Fruit fly (Drosophila melanogaster) whole organism, embryonic: ENCODE measurements around the gene Rrp45.
A peak's percentile ranks its signal among the peaks of the same experiment; 100 is the strongest.

Source experiments
- CG10431 ChIP-seq: fragments of 200-800 bp; sonication (Bioruptor generic); optimal IDR thresholded peaks from 3 replicates; lab custom pipeline; 2018; ENCODE audit warnings: missing biosample characterization, mild to moderate bottlenecking, missing genetic modification characterization
- CG10565 ChIP-seq: fragments of 200-800 bp; sonication (Bioruptor generic); optimal IDR thresholded peaks from 3 replicates; lab custom pipeline; 2016; ENCODE audit warnings: missing biosample characterization, mild to moderate bottlenecking, missing genetic modification characterization
- CG11723 ChIP-seq: fragments of 200-800 bp; sonication (Bioruptor generic); optimal IDR thresholded peaks from 2 replicates; lab custom pipeline; 2017; ENCODE audit warnings: missing biosample characterization, mild to moderate bottlenecking, missing genetic modification characterization
- CG12659 ChIP-seq: fragments of 200-800 bp; sonication (Bioruptor generic); optimal IDR thresholded peaks from 3 replicates; lab custom pipeline; 2017; ENCODE audit warnings: mild to moderate bottlenecking, missing biosample characterization, missing genetic modification reagents, missing genetic modification characterization
- CG13296 ChIP-seq: fragments of 200-800 bp; sonication (Bioruptor generic); optimal IDR thresholded peaks from 3 replicates; lab custom pipeline; 2018; ENCODE audit warnings: missing biosample characterization, mild to moderate bottlenecking, missing genetic modification characterization
- CG15269 ChIP-seq: fragments of 200-800 bp; sonication (Bioruptor generic); optimal IDR thresholded peaks from 2 replicates; lab custom pipeline; 2018; ENCODE audit warnings: missing biosample characterization, mild to moderate bottlenecking, missing genetic modification characterization, moderate library complexity
- CG1602 ChIP-seq: fragments of 200-800 bp; sonication (Bioruptor generic); optimal IDR thresholded peaks from 3 replicates; lab custom pipeline; 2016; ENCODE audit warnings: missing biosample characterization, missing genetic modification characterization
- CG16815 ChIP-seq: fragments of 200-800 bp; sonication (Bioruptor generic); optimal IDR thresholded peaks from 3 replicates; lab custom pipeline; 2017; ENCODE audit warnings: missing biosample characterization, mild to moderate bottlenecking, missing genetic modification characterization
- CG16863 ChIP-seq: fragments of 200-800 bp; sonication (Bioruptor generic); optimal IDR thresholded peaks from 3 replicates; lab custom pipeline; 2016; ENCODE audit warnings: missing biosample characterization, missing genetic modification characterization
- CG17568 ChIP-seq: fragments of 200-800 bp; sonication (Bioruptor generic); optimal IDR thresholded peaks from 2 replicates; lab custom pipeline; 2018; ENCODE audit warnings: missing biosample characterization, mild to moderate bottlenecking, missing genetic modification characterization, moderate library complexity
- CG34224 ChIP-seq: fragments of 200-800 bp; sonication (Bioruptor generic); IDR thresholded peaks from 3 replicates; pipeline ENCODE4 v1.3.6; 2022; ENCODE audit warnings: missing biosample characterization, missing genetic modification characterization; ENCODE audit not compliant: partially characterized antibody
- CG4424 ChIP-seq: fragments of 200-800 bp; sonication (Bioruptor generic); optimal IDR thresholded peaks from 3 replicates; lab custom pipeline; 2016; ENCODE audit warnings: missing biosample characterization, missing genetic modification characterization
- CG6654 ChIP-seq: fragments of 200-800 bp; sonication (Bioruptor generic); optimal IDR thresholded peaks from 2 replicates; lab custom pipeline; 2017; ENCODE audit warnings: missing biosample characterization, mild to moderate bottlenecking, missing genetic modification characterization
- CG7372 ChIP-seq: fragments of 200-800 bp; sonication (Bioruptor generic); IDR thresholded peaks from 2 replicates; pipeline ENCODE4 v1.3.6; 2022; ENCODE audit warnings: missing biosample characterization, missing genetic modification characterization
- CG8290 ChIP-seq, 3 experiments: fragments of 200-800 bp; sonication (Bioruptor generic); optimal IDR thresholded peaks; 2 replicates each; lab custom pipeline; 2016 to 2019; ENCODE audit warnings: missing biosample characterization in 3 of 3, missing genetic modification characterization in 3 of 3, mild to moderate bottlenecking in 2 of 3, moderate library complexity in 1 of 3
- CG8388 ChIP-seq: fragments of 200-800 bp; sonication (Bioruptor generic); optimal IDR thresholded peaks from 2 replicates; lab custom pipeline; 2019; ENCODE audit warnings: missing biosample characterization, mild to moderate bottlenecking, missing genetic modification characterization, moderate library complexity
- CG9437 ChIP-seq: fragments of 200-800 bp; sonication (Bioruptor generic); optimal IDR thresholded peaks from 2 replicates; lab custom pipeline; 2018; ENCODE audit warnings: missing biosample characterization, mild to moderate bottlenecking, missing genetic modification characterization
- CG9609 ChIP-seq: fragments of 200-800 bp; sonication (Bioruptor generic); optimal IDR thresholded peaks from 3 replicates; lab custom pipeline; 2016; ENCODE audit warnings: missing biosample characterization, missing genetic modification characterization
- CG9727 ChIP-seq: fragments of 200-800 bp; sonication (Bioruptor generic); optimal IDR thresholded peaks from 3 replicates; lab custom pipeline; 2017; ENCODE audit warnings: missing biosample characterization, mild to moderate bottlenecking, missing genetic modification characterization
- CG9876 ChIP-seq: fragments of 200-800 bp; sonication (Bioruptor generic); optimal IDR thresholded peaks from 2 replicates; lab custom pipeline; 2016; ENCODE audit warnings: missing biosample characterization, missing genetic modification characterization
- Dll ChIP-seq: fragments of 200-800 bp; sonication (Bioruptor generic); IDR thresholded peaks from 4 replicates; pipeline ENCODE4 v1.3.6; 2022; ENCODE audit warnings: missing biosample characterization, missing genetic modification characterization; ENCODE audit not compliant: partially characterized antibody
- Meics ChIP-seq: fragments of 200-800 bp; sonication (Bioruptor generic); optimal IDR thresholded peaks from 2 replicates; lab custom pipeline; 2017; ENCODE audit warnings: missing biosample characterization, mild to moderate bottlenecking, missing genetic modification characterization
- Myb ChIP-seq: fragments of 200-800 bp; sonication (Bioruptor generic); optimal IDR thresholded peaks from 2 replicates; lab custom pipeline; 2016; ENCODE audit warnings: missing biosample characterization, missing genetic modification characterization
- NK7.1 ChIP-seq: fragments of 200-800 bp; sonication (Bioruptor generic); optimal IDR thresholded peaks from 3 replicates; lab custom pipeline; 2016; ENCODE audit warnings: missing biosample characterization, missing genetic modification characterization
- Neu2 ChIP-seq: fragments of 200-800 bp; sonication (Bioruptor generic); optimal IDR thresholded peaks from 3 replicates; lab custom pipeline; 2016; ENCODE audit warnings: missing biosample characterization, missing genetic modification characterization, borderline replicate concordance
- Nf-YB ChIP-seq: fragments of 200-800 bp; sonication (Bioruptor generic); optimal IDR thresholded peaks from 3 replicates; lab custom pipeline; 2019; ENCODE audit warnings: missing biosample characterization, mild to moderate bottlenecking, missing genetic modification characterization, moderate library complexity
- Trl ChIP-seq, 3 experiments: fragments of >200 bp in 2 of 3; fragments of 200-800 bp in 1 of 3; sonication (Bioruptor generic) in 1 of 3; optimal IDR thresholded peaks; 2 replicates in 1 of 3; 3 replicates in 2 of 3; lab custom pipeline; 2016 to 2017; ENCODE audit warnings: missing biosample characterization in 1 of 3, missing genetic modification characterization in 1 of 3
- cad ChIP-seq: fragments of >200 bp; optimal IDR thresholded peaks from 2 replicates; lab custom pipeline; 2017; ENCODE audit warnings: missing biosample characterization, missing genetic modification characterization
- caup ChIP-seq: fragments of 200-800 bp; sonication (Bioruptor generic); optimal IDR thresholded peaks from 3 replicates; lab custom pipeline; 2017; ENCODE audit warnings: missing biosample characterization, mild to moderate bottlenecking, missing genetic modification characterization, moderate library complexity; ENCODE audit not compliant: severe bottlenecking
- cg ChIP-seq: fragments of 200-800 bp; sonication (Bioruptor generic); optimal IDR thresholded peaks from 3 replicates; lab custom pipeline; 2019; ENCODE audit warnings: missing biosample characterization, mild to moderate bottlenecking, missing genetic modification characterization, moderate library complexity
- croc ChIP-seq: fragments of 200-800 bp; sonication (Bioruptor generic); conservative IDR thresholded peaks from 3 replicates; pipeline ENCODE4 v1.3.6; 2022; ENCODE audit warnings: missing biosample characterization, missing genetic modification characterization
- danr ChIP-seq: fragments of 200-800 bp; sonication (Bioruptor generic); IDR thresholded peaks from 2 replicates; pipeline ENCODE4 v1.3.6; 2022; ENCODE audit warnings: missing biosample characterization, missing genetic modification characterization
- dati ChIP-seq: fragments of 200-800 bp; sonication (Bioruptor generic); IDR thresholded peaks from 2 replicates; pipeline ENCODE4 v1.3.6; 2022; ENCODE audit warnings: missing biosample characterization, missing genetic modification characterization
- dmrt99B ChIP-seq: fragments of 200-800 bp; sonication (Bioruptor generic); optimal IDR thresholded peaks from 2 replicates; lab custom pipeline; 2018; ENCODE audit warnings: missing biosample characterization, mild to moderate bottlenecking, missing genetic modification characterization, moderate library complexity
- en ChIP-seq: fragments of 200-800 bp; sonication (Bioruptor generic); optimal IDR thresholded peaks from 2 replicates; lab custom pipeline; 2016; ENCODE audit warnings: missing biosample characterization, missing genetic modification characterization
- fru ChIP-seq: fragments of >200 bp; optimal IDR thresholded peaks from 2 replicates; lab custom pipeline; 2017
- gem ChIP-seq: fragments of 200-800 bp; sonication (Bioruptor generic); optimal IDR thresholded peaks from 2 replicates; lab custom pipeline; 2019; ENCODE audit warnings: missing biosample characterization, mild to moderate bottlenecking, missing genetic modification characterization, moderate library complexity
- gsb-n ChIP-seq: fragments of 200-800 bp; sonication (Bioruptor generic); optimal IDR thresholded peaks from 3 replicates; lab custom pipeline; 2018; ENCODE audit warnings: missing biosample characterization, mild to moderate bottlenecking, missing genetic modification characterization
- jigr1 ChIP-seq: fragments of 200-800 bp; sonication (Bioruptor generic); IDR thresholded peaks from 3 replicates; pipeline ENCODE4 v1.3.6; 2022; ENCODE audit warnings: missing biosample characterization, missing genetic modification characterization
- p53 ChIP-seq: fragments of 200-800 bp; sonication (Bioruptor generic); optimal IDR thresholded peaks from 2 replicates; lab custom pipeline; 2016; ENCODE audit warnings: missing biosample characterization, missing genetic modification characterization
- sc ChIP-seq, 3 experiments: fragments of >200 bp in 2 of 3; fragments of 200-800 bp in 1 of 3; sonication (Bioruptor generic) in 1 of 3; optimal IDR thresholded peaks; 2 replicates in 2 of 3; 3 replicates in 1 of 3; lab custom pipeline; 2017; ENCODE audit warnings: mild to moderate bottlenecking in 1 of 3, missing biosample characterization in 1 of 3, missing genetic modification characterization in 1 of 3, missing genetic modification reagents in 1 of 3
- sima ChIP-seq: fragments of 200-800 bp; sonication (Bioruptor generic); optimal IDR thresholded peaks from 2 replicates; lab custom pipeline; 2016; ENCODE audit warnings: missing biosample characterization, missing genetic modification characterization
- sob ChIP-seq: fragments of 200-800 bp; sonication (Bioruptor generic); IDR thresholded peaks from 2 replicates; pipeline ENCODE4 v1.3.6; 2022; ENCODE audit warnings: missing biosample characterization, missing genetic modification characterization
- stwl ChIP-seq: fragments of 200-800 bp; sonication (Bioruptor generic); optimal IDR thresholded peaks from 3 replicates; lab custom pipeline; 2018; ENCODE audit warnings: missing biosample characterization, mild to moderate bottlenecking, missing genetic modification characterization, moderate library complexity
- trh ChIP-seq: fragments of 200-800 bp; sonication (Bioruptor generic); optimal IDR thresholded peaks from 2 replicates; lab custom pipeline; 2016; ENCODE audit warnings: missing biosample characterization, missing genetic modification characterization
- wdn ChIP-seq: fragments of 200-800 bp; sonication (Bioruptor generic); IDR thresholded peaks from 2 replicates; pipeline ENCODE4 v1.3.6; 2022; ENCODE audit warnings: missing biosample characterization, missing genetic modification characterization
- zfh1 ChIP-seq: fragments of 200-800 bp; sonication (Bioruptor generic); IDR thresholded peaks from 3 replicates; pipeline ENCODE4 v1.3.6; 2022; ENCODE audit warnings: missing biosample characterization, missing genetic modification characterization

Gene Rrp45

dm6 chrX:16750712-16751578 lies 40.1 kb downstream of the Rrp45 start (continued):
- TF ChIP-seq CG16863 (GFP tag; lab: Kevin White, UChicago): no peak
- no peak for TF ChIP-seq dati
- no peak for TF ChIP-seq CG9876 (GFP tag; lab: Kevin White, UChicago)
- peak; percentile 80 for TF ChIP-seq CG8388 (GFP tag; lab: Kevin White, UChicago)
- TF ChIP-seq CG7372 (GFP tag; lab: Robert Waterston, UW): peak; percentile 50; the same call in 1 of the 2 replicates
- TF ChIP-seq sob (GFP tag; lab: Robert Waterston, UW): peak; percentile 58
- no peak for TF ChIP-seq Neu2 (GFP tag; lab: Kevin White, UChicago)
- TF ChIP-seq CG9437 (GFP tag; lab: Kevin White, UChicago): peak; percentile 53
- peak; percentile 80 for TF ChIP-seq cg (GFP tag; lab: Kevin White, UChicago)
- peak; percentile 33 for TF ChIP-seq NK7.1 (GFP tag; lab: Kevin White, UChicago)
- no peak for TF ChIP-seq fru (lab: Kevin White, UChicago)
- no peak for TF ChIP-seq p53 (GFP tag; lab: Kevin White, UChicago)
- TF ChIP-seq CG9727 (GFP tag; lab: Kevin White, UChicago): peak; percentile 81
- TF ChIP-seq Nf-YB (GFP tag; lab: Kevin White, UChicago): peak; percentile 58
- TF ChIP-seq danr (GFP tag; lab: Robert Waterston, UW): no peak; the same call in 1 of the 2 replicates
- TF ChIP-seq CG10431 (GFP tag; lab: Kevin White, UChicago): peak; percentile 27
- TF ChIP-seq jigr1: no peak
- peak; percentile 75 for TF ChIP-seq zfh1 (GFP tag; lab: Robert Waterston, UW)
- TF ChIP-seq Meics: peak; percentile 74
- TF ChIP-seq caup (GFP tag; lab: Kevin White, UChicago): peak; percentile 39
- peak; percentile 63 for TF ChIP-seq CG11723 (GFP tag; lab: Kevin White, UChicago)
- TF ChIP-seq wdn (GFP tag; lab: Robert Waterston, UW): no peak
- TF ChIP-seq CG10565: no peak
- TF ChIP-seq en (GFP tag; lab: Kevin White, UChicago): no peak
- TF ChIP-seq CG17568 (GFP tag; lab: Kevin White, UChicago): peak; percentile 45
- TF ChIP-seq Dll (GFP tag; lab: Robert Waterston, UW): no peak
- no peak for TF ChIP-seq CG9609 (GFP tag; lab: Kevin White, UChicago)
- TF ChIP-seq stwl (tag; lab: Kevin White, UChicago): no peak
- TF ChIP-seq cad (GFP tag; lab: Kevin White, UChicago): no peak
- TF ChIP-seq CG15269 (tag; lab: Kevin White, UChicago): peak; percentile 81
- TF ChIP-seq CG8290 (GFP tag; optimal IDR thresholded peaks at IDR 0.05; lab: Kevin White, UChicago): peak; percentile 58
- TF ChIP-seq CG8290 (tag; optimal IDR thresholded peaks at IDR 0.05; lab: Kevin White, UChicago): peak in 1 of 2 experiments; percentile 36
- no peak for TF ChIP-seq sc (optimal IDR thresholded peaks at IDR 0.05; lab: Kevin White, UChicago)
- TF ChIP-seq sc (GFP tag; optimal IDR thresholded peaks at IDR 0.05; lab: Kevin White, UChicago): peak; percentile 61
- no peak for TF ChIP-seq CG34224 (GFP tag; lab: Robert Waterston, UW)
- TF ChIP-seq CG13296 (GFP tag; lab: Kevin White, UChicago): peak; percentile 82
- peak in 1 of 2 experiments; percentile 48 for TF ChIP-seq Trl (optimal IDR thresholded peaks at IDR 0.05; lab: Kevin White, UChicago)
- no peak for TF ChIP-seq Trl (GFP tag; optimal IDR thresholded peaks at IDR 0.05; lab: Kevin White, UChicago)
- TF ChIP-seq Myb: no peak
- no peak; the same call in 2 of the 3 replicates for TF ChIP-seq croc (GFP tag; lab: Robert Waterston, UW)
- peak; percentile 73 for TF ChIP-seq gsb-n (tag; lab: Kevin White, UChicago)
- TF ChIP-seq CG4424 (GFP tag; lab: Kevin White, UChicago): peak; percentile 71
- TF ChIP-seq gem (tag; lab: Kevin White, UChicago): peak; percentile 89
- no peak for TF ChIP-seq trh (GFP tag; lab: Kevin White, UChicago)
- TF ChIP-seq CG16815 (GFP tag; lab: Kevin White, UChicago): peak; percentile 14
- peak; percentile 29 for TF ChIP-seq CG1602
- TF ChIP-seq dmrt99B (tag; lab: Kevin White, UChicago): peak; percentile 84
- peak; percentile 54 for TF ChIP-seq CG6654
- peak; percentile 81 for TF ChIP-seq CG12659
- no peak for TF ChIP-seq sima (GFP tag; lab: Kevin White, UChicago)
